Worm (Caenorhabditis elegans) whole organism, L4 larva: Measurements from ENCODE around the gene cdh-8.

ENCODE experiments used
- F10B5.3 ChIP-seq: sonication (generic microtip); optimal IDR thresholded peaks from 2 replicates; lab custom pipeline; 2016; ENCODE audit warnings: mild to moderate bottlenecking, missing genetic modification characterization, missing compliant biosample characterization
- F26F4.8 ChIP-seq: fragments of 200-800 bp; sonication (Bioruptor generic); conservative IDR thresholded peaks from 2 replicates; pipeline ENCODE4 v1.3.6; 2022; ENCODE audit warnings: missing genetic modification characterization, missing compliant biosample characterization
- aha-1 ChIP-seq: fragments of 150-350 bp; peaks from one replicate; lab custom pipeline; 2014; ENCODE audit warnings: missing biosample characterization, missing genetic modification characterization
- aly-2 ChIP-seq: sonication (generic microtip); optimal IDR thresholded peaks from 2 replicates; lab custom pipeline; 2018; ENCODE audit warnings: missing biosample characterization, missing genetic modification characterization
- arid-1 ChIP-seq: fragments of 200-800 bp; sonication (Bioruptor generic); conservative IDR thresholded peaks from 2 replicates; pipeline ENCODE4 v1.3.6; 2022; ENCODE audit warnings: missing genetic modification reagents, missing genetic modification characterization, missing compliant biosample characterization
- ceh-62 ChIP-seq: sonication (generic microtip); optimal IDR thresholded peaks from 2 replicates; lab custom pipeline; 2017; ENCODE audit warnings: missing biosample characterization, missing genetic modification characterization
- ctbp-1 ChIP-seq: fragments of 200-800 bp; sonication (Bioruptor generic); IDR thresholded peaks from 2 replicates; pipeline ENCODE4 v1.3.6; 2022; ENCODE audit warnings: missing genetic modification reagents, missing genetic modification characterization, missing compliant biosample characterization
- dmd-8 ChIP-seq: fragments of 200-800 bp; sonication (Bioruptor generic); IDR thresholded peaks from 2 replicates; pipeline ENCODE4 v1.3.6; 2022; ENCODE audit warnings: missing genetic modification characterization, missing compliant biosample characterization
- dve-1 ChIP-seq: sonication (generic microtip); optimal IDR thresholded peaks from 2 replicates; lab custom pipeline; 2017; ENCODE audit warnings: antibody characterized with exemption, mild to moderate bottlenecking, missing genetic modification characterization, missing compliant biosample characterization; ENCODE audit not compliant: insufficient read depth
- fkh-10 ChIP-seq: fragments of 150-350 bp; optimal IDR thresholded peaks from 2 replicates; lab custom pipeline; 2014; ENCODE audit warnings: missing biosample characterization, missing genetic modification reagents, missing genetic modification characterization
- gei-8 ChIP-seq: fragments of 200-800 bp; sonication (Bioruptor generic); optimal IDR thresholded peaks from 2 replicates; lab custom pipeline; 2018; ENCODE audit warnings: mild to moderate bottlenecking, missing genetic modification characterization, missing compliant biosample characterization
- hlh-11 ChIP-seq: fragments of 200-800 bp; sonication (Bioruptor generic); optimal IDR thresholded peaks from 2 replicates; lab custom pipeline; 2018; ENCODE audit warnings: mild to moderate bottlenecking, missing genetic modification characterization, missing compliant biosample characterization
- hlh-30 ChIP-seq: sonication (generic microtip); optimal IDR thresholded peaks from 2 replicates; lab custom pipeline; 2017; ENCODE audit warnings: antibody characterized with exemption, mild to moderate bottlenecking, missing genetic modification characterization, missing compliant biosample characterization; ENCODE audit not compliant: insufficient read depth
- hmg-1.1 ChIP-seq: fragments of 200-800 bp; sonication (Bioruptor generic); IDR thresholded peaks from 2 replicates; pipeline ENCODE4 v1.3.6; 2022; ENCODE audit warnings: missing genetic modification reagents, missing genetic modification characterization, missing compliant biosample characterization
- lin-13 ChIP-seq: fragments of 150-350 bp; optimal IDR thresholded peaks from 2 replicates; lab custom pipeline; 2014; ENCODE audit warnings: missing biosample characterization, missing genetic modification reagents, missing genetic modification characterization
- lin-38 ChIP-seq: fragments of 200-800 bp; sonication (Bioruptor generic); IDR thresholded peaks from 2 replicates; pipeline ENCODE4 v1.3.6; 2022; ENCODE audit warnings: missing genetic modification reagents, missing genetic modification characterization, missing compliant biosample characterization
- mdt-29 ChIP-seq: fragments of 200-800 bp; sonication (Bioruptor generic); IDR thresholded peaks from 2 replicates; pipeline ENCODE4 v1.3.6; 2022; ENCODE audit warnings: missing genetic modification reagents, missing genetic modification characterization, missing compliant biosample characterization
- mes-2 ChIP-seq: sonication (generic microtip); optimal IDR thresholded peaks from 2 replicates; lab custom pipeline; 2016; ENCODE audit warnings: missing genotype, mild to moderate bottlenecking, missing genetic modification characterization, missing compliant biosample characterization; ENCODE audit not compliant: poor library complexity, severe bottlenecking
- mxl-3 ChIP-seq: fragments of 200-800 bp; sonication (Bioruptor generic); optimal IDR thresholded peaks from 2 replicates; lab custom pipeline; 2018; ENCODE audit warnings: mild to moderate bottlenecking, missing genetic modification characterization, missing compliant biosample characterization
- nhr-111 ChIP-seq: fragments of 200-800 bp; sonication (Bioruptor generic); optimal IDR thresholded peaks from 2 replicates; lab custom pipeline; 2018; ENCODE audit warnings: mild to moderate bottlenecking, missing genetic modification characterization, missing compliant biosample characterization
- nhr-28 ChIP-seq: fragments of 150-350 bp; optimal IDR thresholded peaks from 2 replicates; lab custom pipeline; 2014; ENCODE audit warnings: missing biosample characterization, missing genetic modification characterization
- nhr-76 ChIP-seq: fragments of 150-350 bp; optimal IDR thresholded peaks from 2 replicates; lab custom pipeline; 2014; ENCODE audit warnings: missing biosample characterization, missing genetic modification characterization
- nhr-77 ChIP-seq: fragments of 150-350 bp; optimal IDR thresholded peaks from 2 replicates; lab custom pipeline; 2014; ENCODE audit warnings: missing biosample characterization, missing genetic modification characterization
- pha-4 ChIP-seq, 2 experiments: fragments of 150-350 bp in 1 of 2; fragments of 200-800 bp in 1 of 2; sonication (Bioruptor generic) in 1 of 2; IDR thresholded peaks in 1 of 2; optimal IDR thresholded peaks in 1 of 2; 2 replicates each; pipeline versions ENCODE4 v1.3.6 to Lab custom; 2014 to 2022; ENCODE audit warnings: missing genetic modification characterization in 2 of 2, missing genetic modification reagents in 2 of 2, missing biosample characterization in 1 of 2, missing compliant biosample characterization in 1 of 2
- rbr-2 ChIP-seq: sonication (generic microtip); optimal IDR thresholded peaks from 2 replicates; lab custom pipeline; 2016; ENCODE audit warnings: missing genotype, missing genetic modification characterization, missing compliant biosample characterization
- sdz-12 ChIP-seq: fragments of 200-800 bp; sonication (Bioruptor generic); optimal IDR thresholded peaks from 2 replicates; lab custom pipeline; 2018; ENCODE audit warnings: mild to moderate bottlenecking, missing genetic modification characterization, missing compliant biosample characterization
- snpc-1.2 ChIP-seq: fragments of 200-800 bp; sonication (Bioruptor generic); IDR thresholded peaks from 2 replicates; pipeline ENCODE4 v1.3.6; 2022; ENCODE audit warnings: missing genetic modification reagents, missing genetic modification characterization, missing compliant biosample characterization
- snpc-4 ChIP-seq: fragments of 150-350 bp; optimal IDR thresholded peaks from 2 replicates; lab custom pipeline; 2014; ENCODE audit warnings: missing biosample characterization, missing genetic modification characterization
- tra-1 ChIP-seq: fragments of 200-800 bp; sonication (Bioruptor generic); IDR thresholded peaks from 2 replicates; pipeline ENCODE4 v1.3.6; 2022; ENCODE audit warnings: missing genetic modification reagents, missing genetic modification characterization, missing compliant biosample characterization
- unc-62 ChIP-seq, 3 experiments: fragments of 150-350 bp in 1 of 3; sonication (generic microtip); optimal IDR thresholded peaks in 2 of 3; peaks in 1 of 3; 1 replicate in 1 of 3; 2 replicates in 2 of 3; lab custom pipeline; 2014 to 2017; ENCODE audit warnings: missing biosample characterization in 3 of 3, missing genetic modification characterization in 3 of 3, missing genetic modification reagents in 3 of 3, missing genotype in 1 of 3

cdh-8 gene

ce11 chrIV:366406-366805 lies 26.8 kb downstream of the cdh-8 start (continued):
- TF ChIP-seq F10B5.3 (tag; lab: Kevin White, UChicago) (no peak), mdt-29 (GFP tag; lab: Robert Waterston, UW) (no peak), nhr-28 (tag; lab: Kevin White, UChicago) (peak; percentile 13), tra-1 (no peak), hmg-1.1 (GFP tag; lab: Robert Waterston, UW) (no peak), aly-2 (tag; lab: Kevin White, UChicago) (no peak), snpc-4 (tag; lab: Kevin White, UChicago) (no peak), fkh-10 (GFP tag; lab: Kevin White, UChicago) (no peak), mxl-3 (GFP tag; lab: Kevin White, UChicago) (no peak), lin-38 (GFP tag; lab: Robert Waterston, UW) (no peak), lin-13 (GFP tag; lab: Kevin White, UChicago) (no peak), sdz-12 (GFP tag; lab: Kevin White, UChicago) (no peak), nhr-77 (tag; lab: Kevin White, UChicago) (no peak)

- peak; percentile 47 for TF ChIP-seq mes-2 (tag; lab: Kevin White, UChicago)
- peak; percentile 29 for TF ChIP-seq dve-1 (tag; lab: Kevin White, UChicago)
- TF ChIP-seq hlh-11 (tag; lab: Kevin White, UChicago), result peak; percentile 10
- no peak for TF ChIP-seq F10B5.3 (tag; lab: Kevin White, UChicago)
- TF ChIP-seq hlh-30 (tag; lab: Kevin White, UChicago), result peak; percentile 52
- peak; percentile 30 for TF ChIP-seq aha-1
- TF ChIP-seq rbr-2 (tag; lab: Kevin White, UChicago), result no peak
- TF ChIP-seq lin-38 (GFP tag; lab: Robert Waterston, UW), result peak; percentile 51
These were observed 32.7 kb downstream of the cdh-8 start for ce11 chrIV:372146-372789.

ce11 chrIV:373963-374362 lies 34.4 kb downstream of the cdh-8 start:
- no peak for TF ChIP-seq ceh-62 (tag; lab: Kevin White, UChicago)
- peak in 1 of 2 experiments; percentile 92 for TF ChIP-seq unc-62 (GFP tag; optimal IDR thresholded peaks at IDR 0.05 in 1 of 2; lab: Kevin White, UChicago)
- no peak for TF ChIP-seq unc-62 (tag; optimal IDR thresholded peaks at IDR 0.05; lab: Kevin White, UChicago)

ce11 chrIV:375915-376314 lies 36.3 kb downstream of the cdh-8 start, which contains the start of gene fln-1:
Gene fln-1 (minus strand): TSS chrIV:376015.
- TF ChIP-seq dmd-8 (GFP tag; lab: Robert Waterston, UW) (no peak), nhr-76 (no peak), arid-1 (GFP tag; lab: Robert Waterston, UW) (no peak), F26F4.8 (GFP tag; lab: Robert Waterston, UW) (no peak), snpc-1.2 (GFP tag; lab: Robert Waterston, UW) (no peak), ctbp-1 (GFP tag; lab: Robert Waterston, UW) (no peak)

ce11 chrIV:377791-378190 lies 38.2 kb downstream of the cdh-8 start:
- no peak for TF ChIP-seq pha-4 (GFP tag; IDR thresholded peaks at IDR 0.05; lab: Robert Waterston, UW)
- TF ChIP-seq pha-4 (tag; optimal IDR thresholded peaks at IDR 0.05; lab: Kevin White, UChicago), result no peak
- TF ChIP-seq nhr-111, result no peak
- no peak for TF ChIP-seq gei-8 (GFP tag; lab: Kevin White, UChicago)
